Worm (Caenorhabditis elegans): ENCODE data around the gene uvs-1.
A peak's percentile ranks its signal among the peaks of the same experiment; 100 is the strongest.

uvs-1 gene

ce11 chrV:7814601-7815000 lies 10.6 kb upstream of the uvs-1 start, which contains the start of gene ZK742.6 (continued):
- no peak for TF ChIP-seq Y95B8A.8 (GFP tag; IDR thresholded peaks at IDR 0.05)
- no peak for TF ChIP-seq nhr-120 (GFP tag; IDR thresholded peaks at IDR 0.05)
- no peak for TF ChIP-seq D2030.7 (GFP tag; IDR thresholded peaks at IDR 0.05)
- TF ChIP-seq B0019.2 (GFP tag; conservative IDR thresholded peaks at IDR 0.05): no peak
- TF ChIP-seq hrde-1 (tag; optimal IDR thresholded peaks at IDR 0.05; ENCODE audit: borderline replicate concordance): peak; percentile 53
- TF ChIP-seq attf-5 (GFP tag; optimal IDR thresholded peaks at IDR 0.05): no peak
- TF ChIP-seq sea-2 (GFP tag; IDR thresholded peaks at IDR 0.05): no peak
- no peak for TF ChIP-seq gei-17 (GFP tag; optimal IDR thresholded peaks at IDR 0.05)
- TF ChIP-seq attf-6 (GFP tag; IDR thresholded peaks at IDR 0.05): peak; percentile 41; the same call in 1 of the 2 replicates
- TF ChIP-seq pbrm-1 (GFP tag; IDR thresholded peaks at IDR 0.05): 0 out of 2 replicates have a peak, but pooled peaks have one; percentile 52
- TF ChIP-seq efl-1 (GFP tag; optimal IDR thresholded peaks at IDR 0.05): no peak
- no peak for TF ChIP-seq nfyb-1 (GFP tag; IDR thresholded peaks at IDR 0.05)
- no peak for TF ChIP-seq madf-8 (GFP tag; conservative IDR thresholded peaks at IDR 0.05)
- TF ChIP-seq repo-1 (tag; optimal IDR thresholded peaks at IDR 0.05): peak; percentile 22
- no peak for TF ChIP-seq sptf-2 (GFP tag; optimal IDR thresholded peaks at IDR 0.05)
- no peak for TF ChIP-seq nhr-90 (tag; optimal IDR thresholded peaks at IDR 0.05)
- TF ChIP-seq tbp1 (GFP tag; optimal IDR thresholded peaks at IDR 0.05): no peak
- TF ChIP-seq bed-2 (GFP tag; IDR thresholded peaks at IDR 0.05): no peak
- no peak for TF ChIP-seq Y67H2A.10 (GFP tag; conservative IDR thresholded peaks at IDR 0.05)
- TF ChIP-seq ztf-26 (tag; optimal IDR thresholded peaks at IDR 0.05): no peak
- no peak for TF ChIP-seq F23B12.7 (tag; optimal IDR thresholded peaks at IDR 0.05; ENCODE audit: insufficient read depth)
- no peak for TF ChIP-seq lir-1 (GFP tag; conservative IDR thresholded peaks at IDR 0.05)
- TF ChIP-seq F37B4.10 (GFP tag; IDR thresholded peaks at IDR 0.05): no peak
- peak; percentile 57 for TF ChIP-seq madf-6 (GFP tag; IDR thresholded peaks at IDR 0.05)
- no peak for TF ChIP-seq ztf-18 (tag; optimal IDR thresholded peaks at IDR 0.05)
- TF ChIP-seq ztf-25 (GFP tag; IDR thresholded peaks at IDR 0.05): no peak
- TF ChIP-seq K11D2.4 (GFP tag; IDR thresholded peaks at IDR 0.05): no peak
- no peak for TF ChIP-seq ama-1 (optimal IDR thresholded peaks at IDR 0.05)
- TF ChIP-seq ama-1 (GFP tag; optimal IDR thresholded peaks at IDR 0.05): no peak
- no peak for TF ChIP-seq nfya-2 (GFP tag; IDR thresholded peaks at IDR 0.05)
- no peak for TF ChIP-seq lin-40 (tag; optimal IDR thresholded peaks at IDR 0.05)
- 0 out of 2 replicates have a peak, but pooled peaks have one; percentile 42 for TF ChIP-seq ceh-58 (GFP tag; IDR thresholded peaks at IDR 0.05)
- no peak for TF ChIP-seq ceh-100 (GFP tag; IDR thresholded peaks at IDR 0.05)
- TF ChIP-seq Y56A3A.18 (GFP tag; IDR thresholded peaks at IDR 0.05): peak; percentile 59; the same call in 1 of the 2 replicates
- no peak for TF ChIP-seq attf-3 (GFP tag; conservative IDR thresholded peaks at IDR 0.05)
- no peak for TF ChIP-seq ccch-3 (GFP tag; optimal IDR thresholded peaks at IDR 0.05)
- no peak for TF ChIP-seq nfya-1 (tag; optimal IDR thresholded peaks at IDR 0.05; ENCODE audit: borderline replicate concordance, insufficient read depth)
- no peak for TF ChIP-seq zim-3 (tag; optimal IDR thresholded peaks at IDR 0.05)
- no peak for TF ChIP-seq dpff-1 (tag; optimal IDR thresholded peaks at IDR 0.05)
- 0 out of 2 replicates have a peak, but pooled peaks have one; percentile 50 for TF ChIP-seq Y53G8AR.9 (GFP tag; conservative IDR thresholded peaks at IDR 0.05)
- TF ChIP-seq hsf-1 (GFP tag; IDR thresholded peaks at IDR 0.05): peak; percentile 75
- no peak for TF ChIP-seq B0035.1 (tag; optimal IDR thresholded peaks at IDR 0.05)
- no peak for TF ChIP-seq mes-4 (tag; optimal IDR thresholded peaks at IDR 0.05)
- no peak for TF ChIP-seq hmg-1.2 (GFP tag; IDR thresholded peaks at IDR 0.05)
- TF ChIP-seq snpc-1.1 (tag; optimal IDR thresholded peaks at IDR 0.05; ENCODE audit: insufficient read depth): no peak
- no peak for TF ChIP-seq Y79H2A.3 (GFP tag; conservative IDR thresholded peaks at IDR 0.05)
- TF ChIP-seq aptf-2 (GFP tag; conservative IDR thresholded peaks at IDR 0.05): no peak
